Worm (Caenorhabditis elegans) whole organism, late embryonic: ENCODE data around the gene djr-1.1.

ENCODE experiments used
- K09A11.1 ChIP-seq: sonication (generic microtip); optimal IDR thresholded peaks from 2 replicates; lab custom pipeline; 2017; ENCODE audit warnings: antibody characterized with exemption, mild to moderate bottlenecking, missing genetic modification characterization, missing compliant biosample characterization; ENCODE audit not compliant: insufficient read depth
- T23F11.4 ChIP-seq: fragments of 200-800 bp; sonication (Bioruptor generic); optimal IDR thresholded peaks from 2 replicates; lab custom pipeline; 2018; ENCODE audit warnings: mild to moderate bottlenecking, missing genetic modification characterization, missing compliant biosample characterization
- ahr-1 ChIP-seq: sonication (generic microtip); optimal IDR thresholded peaks from 2 replicates; lab custom pipeline; 2016; ENCODE audit warnings: missing genetic modification characterization, missing compliant biosample characterization
- ceh-14 ChIP-seq: sonication (generic microtip); optimal IDR thresholded peaks from 2 replicates; lab custom pipeline; 2016; ENCODE audit warnings: missing genotype, missing genetic modification characterization, missing compliant biosample characterization
- ceh-19 ChIP-seq: fragments of 200-800 bp; sonication (Bioruptor generic); optimal IDR thresholded peaks from 2 replicates; lab custom pipeline; 2018; ENCODE audit warnings: mild to moderate bottlenecking, missing genetic modification characterization, missing compliant biosample characterization
- ceh-2 ChIP-seq: sonication (generic microtip); optimal IDR thresholded peaks from 2 replicates; lab custom pipeline; 2016; ENCODE audit warnings: missing genotype, missing genetic modification characterization, missing compliant biosample characterization
- ceh-22 ChIP-seq: sonication (generic microtip); optimal IDR thresholded peaks from 2 replicates; lab custom pipeline; 2017; ENCODE audit warnings: missing biosample characterization, missing genetic modification characterization
- ceh-24 ChIP-seq: sonication (generic microtip); optimal IDR thresholded peaks from 2 replicates; lab custom pipeline; 2016; ENCODE audit warnings: mild to moderate bottlenecking, missing genetic modification characterization, missing compliant biosample characterization
- ceh-30 ChIP-seq: fragments of 150-350 bp; optimal IDR thresholded peaks from 2 replicates; lab custom pipeline; 2014; ENCODE audit warnings: missing biosample characterization, missing genetic modification characterization
- ceh-31 ChIP-seq: sonication (generic microtip); optimal IDR thresholded peaks from 2 replicates; lab custom pipeline; 2016; ENCODE audit warnings: missing genetic modification characterization, missing compliant biosample characterization
- ceh-48 ChIP-seq: sonication (generic microtip); optimal IDR thresholded peaks from 2 replicates; lab custom pipeline; 2016; ENCODE audit warnings: missing genetic modification characterization, inconsistent platforms, missing compliant biosample characterization
- ceh-6 ChIP-seq: fragments of 200-800 bp; sonication (Bioruptor generic); optimal IDR thresholded peaks from 2 replicates; lab custom pipeline; 2018; ENCODE audit warnings: mild to moderate bottlenecking, missing genetic modification characterization, missing compliant biosample characterization
- che-1 ChIP-seq: sonication (generic microtip); optimal IDR thresholded peaks from 2 replicates; lab custom pipeline; 2016; ENCODE audit warnings: mild to moderate bottlenecking, missing genetic modification characterization, missing compliant biosample characterization
- dmd-4 ChIP-seq: sonication (generic microtip); optimal IDR thresholded peaks from 2 replicates; lab custom pipeline; 2016; ENCODE audit warnings: borderline replicate concordance, missing genetic modification characterization, missing compliant biosample characterization
- dve-1 ChIP-seq: sonication (generic microtip); optimal IDR thresholded peaks from 2 replicates; lab custom pipeline; 2017; ENCODE audit warnings: antibody characterized with exemption, mild to moderate bottlenecking, missing genetic modification characterization, missing compliant biosample characterization
- elt-4 ChIP-seq: sonication (generic microtip); optimal IDR thresholded peaks from 2 replicates; lab custom pipeline; 2016; ENCODE audit warnings: missing genetic modification characterization, missing compliant biosample characterization
- fax-1 ChIP-seq: sonication (generic microtip); optimal IDR thresholded peaks from 2 replicates; lab custom pipeline; 2016; ENCODE audit warnings: missing genotype, missing genetic modification characterization, missing compliant biosample characterization
- gmeb-2 ChIP-seq: sonication (generic microtip); optimal IDR thresholded peaks from 2 replicates; lab custom pipeline; 2016; ENCODE audit warnings: missing genetic modification characterization, inconsistent platforms, missing compliant biosample characterization
- hlh-30 ChIP-seq: sonication (generic microtip); optimal IDR thresholded peaks from 2 replicates; lab custom pipeline; 2017; ENCODE audit warnings: antibody characterized with exemption, missing genetic modification characterization, missing compliant biosample characterization; ENCODE audit not compliant: insufficient read depth
- lim-6 ChIP-seq: sonication (generic microtip); optimal IDR thresholded peaks from 2 replicates; lab custom pipeline; 2016; ENCODE audit warnings: missing genetic modification characterization, missing compliant biosample characterization
- lin-11 ChIP-seq: fragments of 200-800 bp; sonication (Bioruptor generic); optimal IDR thresholded peaks from 2 replicates; lab custom pipeline; 2018; ENCODE audit warnings: mild to moderate bottlenecking, missing genetic modification characterization, missing compliant biosample characterization
- madf-2 ChIP-seq: sonication (generic microtip); optimal IDR thresholded peaks from 2 replicates; lab custom pipeline; 2017; ENCODE audit warnings: missing genetic modification characterization, missing compliant biosample characterization
- odd-2 ChIP-seq: sonication (generic microtip); optimal IDR thresholded peaks from 2 replicates; lab custom pipeline; 2017; ENCODE audit warnings: antibody characterized with exemption, mild to moderate bottlenecking, missing genetic modification characterization, missing compliant biosample characterization
- pag-3 ChIP-seq: sonication (generic microtip); optimal IDR thresholded peaks from 2 replicates; lab custom pipeline; 2016; ENCODE audit warnings: missing compliant biosample characterization, missing genetic modification characterization, borderline replicate concordance
- pax-1 ChIP-seq: fragments of 150-350 bp; optimal IDR thresholded peaks from 2 replicates; lab custom pipeline; 2014; ENCODE audit warnings: missing biosample characterization, missing genetic modification characterization
- pha-4 ChIP-seq: fragments of 150-350 bp; optimal IDR thresholded peaks from 2 replicates; lab custom pipeline; 2018; ENCODE audit warnings: missing biosample characterization, missing genetic modification reagents, missing genetic modification characterization
- pros-1 ChIP-seq: fragments of 150-350 bp; optimal IDR thresholded peaks from 2 replicates; lab custom pipeline; 2014; ENCODE audit warnings: missing biosample characterization, missing genetic modification reagents, missing genetic modification characterization
- rnt-1 ChIP-seq: sonication (generic microtip); optimal IDR thresholded peaks from 2 replicates; lab custom pipeline; 2016; ENCODE audit warnings: missing genetic modification characterization, missing compliant biosample characterization
- sox-2 ChIP-seq: fragments of 200-800 bp; sonication (Bioruptor generic); IDR thresholded peaks from 2 replicates; pipeline ENCODE4 v1.3.6; 2022; ENCODE audit warnings: missing genetic modification reagents, missing genetic modification characterization, missing compliant biosample characterization
- tbx-7 ChIP-seq: sonication (generic microtip); optimal IDR thresholded peaks from 2 replicates; lab custom pipeline; 2016; ENCODE audit warnings: missing genotype, missing genetic modification characterization, missing compliant biosample characterization
- ttx-3 ChIP-seq: sonication (generic microtip); optimal IDR thresholded peaks from 2 replicates; lab custom pipeline; 2016; ENCODE audit warnings: missing genetic modification reagents, missing genetic modification characterization, missing compliant biosample characterization
- unc-42 ChIP-seq: sonication (generic microtip); optimal IDR thresholded peaks from 2 replicates; lab custom pipeline; 2016; ENCODE audit warnings: missing genotype, missing genetic modification characterization, missing compliant biosample characterization
- unc-86 ChIP-seq: sonication (generic microtip); optimal IDR thresholded peaks from 2 replicates; lab custom pipeline; 2016; ENCODE audit warnings: missing genetic modification characterization, missing compliant biosample characterization
- zip-5 ChIP-seq: sonication (generic microtip); optimal IDR thresholded peaks from 2 replicates; lab custom pipeline; 2016; ENCODE audit warnings: missing genetic modification characterization, missing compliant biosample characterization

djr-1.1 gene

ce11 chrII:294606-295005, 4.2 kb downstream of the djr-1.1 start, which contains the start of gene B0432.11:
Gene B0432.11 (minus strand): TSS chrII:294706.
- TF ChIP-seq dmd-4 (no peak), ceh-30 (tag; lab: Kevin White, UChicago) (no peak), che-1 (tag; lab: Kevin White, UChicago) (no peak), ceh-19 (GFP tag; lab: Kevin White, UChicago) (no peak), gmeb-2 (tag; lab: Kevin White, UChicago) (no peak), sox-2 (GFP tag; lab: Robert Waterston, UW) (no peak), pros-1 (no peak)
- TF ChIP-seq, all 69 proteins: peak for 0

- TF ChIP-seq gmeb-2 (tag; lab: Kevin White, UChicago) (no peak), zip-5 (no peak), hlh-30 (no peak), ceh-14 (no peak), odd-2 (tag; lab: Kevin White, UChicago) (no peak), ceh-22 (tag; lab: Kevin White, UChicago) (no peak), pha-4 (tag; lab: Kevin White, UChicago) (no peak), ceh-31 (tag; lab: Kevin White, UChicago) (no peak), pax-1 (tag; lab: Kevin White, UChicago) (no peak), dve-1 (tag; lab: Kevin White, UChicago) (no peak), ceh-48 (tag; lab: Kevin White, UChicago) (no peak), unc-42 (tag; lab: Kevin White, UChicago) (no peak), madf-2 (tag; lab: Kevin White, UChicago) (no peak), T23F11.4 (no peak), ahr-1 (tag; lab: Kevin White, UChicago) (no peak)
- TF ChIP-seq, all 69 proteins: peak for 0
Observed at ce11 chrII:296911-297440, 6.6 kb downstream of the djr-1.1 start, which contains the start of the genes clec-117 and B0432.1. Gene clec-117 (minus strand): TSS chrII:297011. Gene B0432.1 (plus strand): TSS chrII:297390.

ce11 chrII:299684-300083, 9.3 kb downstream of the djr-1.1 start, which contains the start of gene K01A2.6:
Gene K01A2.6 (plus strand): TSS chrII:299984.
- no peak for TF ChIP-seq sox-2 (GFP tag; lab: Robert Waterston, UW)
- TF ChIP-seq ceh-48 (tag; lab: Kevin White, UChicago): no peak
- no peak for TF ChIP-seq ceh-22 (tag; lab: Kevin White, UChicago)
- no peak for TF ChIP-seq ceh-6
- no peak for TF ChIP-seq lim-6 (tag; lab: Kevin White, UChicago)
- TF ChIP-seq gmeb-2 (tag; lab: Kevin White, UChicago): no peak
- TF ChIP-seq lin-11 (tag; lab: Kevin White, UChicago): no peak
- no peak for TF ChIP-seq ceh-24 (tag; lab: Kevin White, UChicago)
- no peak for TF ChIP-seq ceh-2 (tag; lab: Kevin White, UChicago)
- TF ChIP-seq tbx-7: no peak
- no peak for TF ChIP-seq K09A11.1
- TF ChIP-seq che-1 (tag; lab: Kevin White, UChicago): no peak
- no peak for TF ChIP-seq pag-3
- TF ChIP-seq elt-4 (tag; lab: Kevin White, UChicago): no peak
- no peak for TF ChIP-seq unc-86 (tag; lab: Kevin White, UChicago)
- TF ChIP-seq rnt-1: no peak
- no peak for TF ChIP-seq fax-1
- no peak for TF ChIP-seq pha-4 (tag; lab: Kevin White, UChicago)
- no peak for TF ChIP-seq dmd-4

- no peak for TF ChIP-seq ttx-3
- TF ChIP-seq rnt-1: peak; percentile 55
- TF ChIP-seq unc-42 (tag; lab: Kevin White, UChicago): no peak
- TF ChIP-seq hlh-30: peak; percentile 34
Observed at ce11 chrII:300977-301772, 10.8 kb downstream of the djr-1.1 start, which contains the start of gene K01A2.5. Gene K01A2.5 (plus strand): TSS chrII:301273.
